Worm (Caenorhabditis elegans): ENCODE measurements around the gene acr-20.

ce11 chrII:14413035-14413525, 35.4 kb upstream of the acr-20 start, which contains the start of gene exl-1:
- no peak for TF ChIP-seq ama-1 (optimal IDR thresholded peaks at IDR 0.05)
- TF ChIP-seq B0310.2 (tag; optimal IDR thresholded peaks at IDR 0.05): no peak
- no peak for TF ChIP-seq ceh-36 (tag; optimal IDR thresholded peaks at IDR 0.05)

Measured in whole organism, early embryonic.